Worm (Caenorhabditis elegans): ENCODE results near the gene gcy-12.

The gcy-12 gene

DNA sequence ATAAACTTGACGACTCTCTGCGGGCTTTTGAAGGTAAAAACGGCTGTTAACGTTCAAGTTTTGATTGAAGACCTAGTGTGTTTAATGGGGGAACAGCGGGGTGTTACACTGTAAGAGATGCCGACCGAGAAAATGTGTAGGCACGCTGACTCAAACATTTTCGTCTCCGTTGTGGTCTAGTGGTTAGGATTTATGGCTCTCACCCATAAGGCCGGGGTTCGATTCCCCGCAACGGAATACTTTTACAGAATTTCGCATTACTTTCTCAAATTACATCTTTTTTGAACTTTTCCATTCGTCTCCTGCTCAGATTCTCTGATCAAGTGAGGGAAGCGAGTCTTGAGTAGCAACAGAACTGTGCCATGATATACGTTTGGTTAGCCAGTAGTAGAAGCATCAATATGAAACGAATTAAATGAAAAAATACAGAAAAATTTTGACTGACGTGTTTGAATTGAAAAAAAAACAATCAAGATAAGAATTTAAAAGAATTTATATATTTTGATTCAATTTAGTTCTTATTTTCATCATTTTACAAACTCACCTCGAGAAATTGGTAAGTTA is 18.5 kb upstream of the gcy-12 start, which contains the start of gene ZK622.1:
Gene ZK622.1, plus strand, starts transcription at position 514 of the 564 bp plus-strand sequence.
- no peak for TF ChIP-seq hpl-2 (GFP tag; optimal IDR thresholded peaks at IDR 0.05)
- peak; percentile 44 for TF ChIP-seq nhr-71 (tag; optimal IDR thresholded peaks at IDR 0.05)
- no peak for TF ChIP-seq hlh-4 (tag; optimal IDR thresholded peaks at IDR 0.05)
- TF ChIP-seq nhr-20 (tag; optimal IDR thresholded peaks at IDR 0.05): peak; percentile 13
- TF ChIP-seq nhr-19 (GFP tag; conservative IDR thresholded peaks at IDR 0.05): peak; percentile 54
- TF ChIP-seq mdl-1 (tag; optimal IDR thresholded peaks at IDR 0.05): no peak
- TF ChIP-seq ceh-88 (GFP tag; IDR thresholded peaks at IDR 0.05): no peak
- TF ChIP-seq jun-1 (tag; optimal IDR thresholded peaks at IDR 0.05): no peak
- TF ChIP-seq nhr-47 (tag; optimal IDR thresholded peaks at IDR 0.05): peak; percentile 28
- TF ChIP-seq vab-15 (tag; optimal IDR thresholded peaks at IDR 0.05): no peak
- TF ChIP-seq ets-5 (GFP tag; IDR thresholded peaks at IDR 0.05): no peak
- TF ChIP-seq nhr-85 (tag): peak; percentile 49
- no peak for TF ChIP-seq grh-1 (GFP tag; IDR thresholded peaks at IDR 0.05)
- no peak for TF ChIP-seq irx-1 (tag; optimal IDR thresholded peaks at IDR 0.05)
- no peak for TF ChIP-seq egl-13 (tag; optimal IDR thresholded peaks at IDR 0.05)
- no peak for TF ChIP-seq mab-9 (GFP tag; IDR thresholded peaks at IDR 0.05)
- TF ChIP-seq efl-1 (optimal IDR thresholded peaks at IDR 0.05): peak; percentile 1 to 35
- TF ChIP-seq efl-1 (GFP tag; optimal IDR thresholded peaks at IDR 0.05 in 1 of 2): peak in 1 of 2 experiments; percentile 61
- TF ChIP-seq snu-23 (GFP tag; optimal IDR thresholded peaks at IDR 0.05): peak; percentile 53
- TF ChIP-seq lir-3 (tag; optimal IDR thresholded peaks at IDR 0.05; ENCODE audit: poor library complexity): no peak
- TF ChIP-seq lin-13 (GFP tag; optimal IDR thresholded peaks at IDR 0.05): no peak
- TF ChIP-seq egl-27 (tag; optimal IDR thresholded peaks at IDR 0.05): no peak
- no peak for TF ChIP-seq C34B4.2 (tag; optimal IDR thresholded peaks at IDR 0.05)
- TF ChIP-seq blmp-1 (tag; optimal IDR thresholded peaks at IDR 0.05): no peak
- TF ChIP-seq lsy-2 (tag; optimal IDR thresholded peaks at IDR 0.05): peak in 1 of 2 experiments; percentile 31
- TF ChIP-seq ceh-90 (tag; optimal IDR thresholded peaks at IDR 0.05): no peak
- no peak for TF ChIP-seq pag-3 (tag; optimal IDR thresholded peaks at IDR 0.05; ENCODE audit: borderline replicate concordance, insufficient read depth)
- peak; percentile 33 for TF ChIP-seq lin-14 (GFP tag; optimal IDR thresholded peaks at IDR 0.05)
- TF ChIP-seq swsn-7 (tag; optimal IDR thresholded peaks at IDR 0.05): peak; percentile 17
- TF ChIP-seq lin-35 (GFP tag; optimal IDR thresholded peaks at IDR 0.05): peak in 1 of 2 experiments; percentile 57
- TF ChIP-seq zag-1 (tag; optimal IDR thresholded peaks at IDR 0.05): no peak
- TF ChIP-seq ama-1 (optimal IDR thresholded peaks at IDR 0.05): no peak
- no peak for TF ChIP-seq nhr-237 (tag; optimal IDR thresholded peaks at IDR 0.05)
- TF ChIP-seq fos-1 (tag; optimal IDR thresholded peaks at IDR 0.05): no peak
- peak in 2 of 3 experiments; percentile 0 to 5 for TF ChIP-seq ceh-82 (tag; optimal IDR thresholded peaks at IDR 0.05)
- no peak for TF ChIP-seq nhr-76 (tag; optimal IDR thresholded peaks at IDR 0.05)
- TF ChIP-seq xbp-1 (tag; optimal IDR thresholded peaks at IDR 0.05): no peak
- TF ChIP-seq ces-1 (GFP tag; optimal IDR thresholded peaks at IDR 0.05): no peak
- TF ChIP-seq ceh-8 (GFP tag; optimal IDR thresholded peaks at IDR 0.05): no peak
- no peak for TF ChIP-seq unc-86 (tag; optimal IDR thresholded peaks at IDR 0.05)
- no peak for TF ChIP-seq zip-4 (GFP tag; optimal IDR thresholded peaks at IDR 0.05)
- TF ChIP-seq nhr-84 (tag; optimal IDR thresholded peaks at IDR 0.05): no peak
- no peak for TF ChIP-seq isw-1 (GFP tag; IDR thresholded peaks at IDR 0.05)
- no peak for TF ChIP-seq unc-62 (GFP tag; optimal IDR thresholded peaks at IDR 0.05)
- TF ChIP-seq rnt-1 (tag; optimal IDR thresholded peaks at IDR 0.05): peak; percentile 33
- TF ChIP-seq mef-2 (tag; optimal IDR thresholded peaks at IDR 0.05): no peak
- no peak for TF ChIP-seq skn-1 (tag; optimal IDR thresholded peaks at IDR 0.05)
- TF ChIP-seq tlp-1 (tag; optimal IDR thresholded peaks at IDR 0.05): no peak
- TF ChIP-seq F16B12.6 (tag; optimal IDR thresholded peaks at IDR 0.05): no peak
- TF ChIP-seq C16A3.4 (tag; optimal IDR thresholded peaks at IDR 0.05): peak; percentile 15
- TF ChIP-seq sptf-1 (tag; optimal IDR thresholded peaks at IDR 0.05): no peak
- no peak for TF ChIP-seq ceh-63 (GFP tag; optimal IDR thresholded peaks at IDR 0.05)
- TF ChIP-seq dsc-1 (tag; optimal IDR thresholded peaks at IDR 0.05): peak; percentile 5
- TF ChIP-seq unc-130 (tag; optimal IDR thresholded peaks at IDR 0.05): peak; percentile 26

All from whole organism, L1 larva.